Worm (Caenorhabditis elegans): ENCODE measurements around the gene gtf-2E1.

Gene gtf-2E1

ce11 chrIV:17285263-17285662 is 30.2 kb downstream of the gtf-2E1 start:
- peak; percentile 17 for TF ChIP-seq unc-42 (tag; optimal IDR thresholded peaks at IDR 0.05)
- TF ChIP-seq T23F11.4 (GFP tag; optimal IDR thresholded peaks at IDR 0.05), result no peak
- no peak for TF ChIP-seq hlh-13 (GFP tag; optimal IDR thresholded peaks at IDR 0.05)

ce11 chrIV:17287908-17288675 is 33.0 kb downstream of the gtf-2E1 start, which contains the start of gene zipt-7.1:
Gene zipt-7.1 (minus strand): TSS chrIV:17288139.
- no peak for TF ChIP-seq ceh-45 (GFP tag; IDR thresholded peaks at IDR 0.05)
- no peak for TF ChIP-seq sox-4 (tag; optimal IDR thresholded peaks at IDR 0.05)
- no peak for TF ChIP-seq unc-42 (tag; optimal IDR thresholded peaks at IDR 0.05)
- no peak for TF ChIP-seq K09A11.1 (tag; optimal IDR thresholded peaks at IDR 0.05; ENCODE audit: insufficient read depth)
- TF ChIP-seq hlh-15 (tag; optimal IDR thresholded peaks at IDR 0.05), result no peak
- TF ChIP-seq fkh-10 (GFP tag; optimal IDR thresholded peaks at IDR 0.05), result no peak
- TF ChIP-seq pat-9 (tag; optimal IDR thresholded peaks at IDR 0.05), result no peak
- no peak for TF ChIP-seq mec-3 (tag; optimal IDR thresholded peaks at IDR 0.05; ENCODE audit: borderline replicate concordance)
- no peak for TF ChIP-seq F13H6.1 (tag; optimal IDR thresholded peaks at IDR 0.05)
- no peak for TF ChIP-seq ceh-34 (tag; optimal IDR thresholded peaks at IDR 0.05)
- no peak for TF ChIP-seq elt-2 (tag; optimal IDR thresholded peaks at IDR 0.05)
- no peak for TF ChIP-seq tbx-2 (tag; optimal IDR thresholded peaks at IDR 0.05)
- TF ChIP-seq nfya-1 (tag; optimal IDR thresholded peaks at IDR 0.05), result no peak
- TF ChIP-seq ref-2 (tag; optimal IDR thresholded peaks at IDR 0.05), result no peak
- TF ChIP-seq ceh-2 (tag; optimal IDR thresholded peaks at IDR 0.05), result no peak
- TF ChIP-seq eyg-1 (tag; optimal IDR thresholded peaks at IDR 0.05), result no peak
- no peak for TF ChIP-seq tbx-7 (tag; optimal IDR thresholded peaks at IDR 0.05)
- TF ChIP-seq T23F11.4 (GFP tag; optimal IDR thresholded peaks at IDR 0.05), result no peak
- TF ChIP-seq rnt-1 (tag; optimal IDR thresholded peaks at IDR 0.05), result no peak

- TF ChIP-seq unc-42 (tag; optimal IDR thresholded peaks at IDR 0.05) (peak; percentile 72), sox-4 (tag; optimal IDR thresholded peaks at IDR 0.05) (no peak), ceh-45 (GFP tag; IDR thresholded peaks at IDR 0.05) (no peak), ceh-48 (tag; optimal IDR thresholded peaks at IDR 0.05) (no peak), fkh-6 (tag; optimal IDR thresholded peaks at IDR 0.05) (no peak), pha-4 (tag; optimal IDR thresholded peaks at IDR 0.05) (no peak), syd-9 (tag; optimal IDR thresholded peaks at IDR 0.05) (no peak), unc-3 (GFP tag; conservative IDR thresholded peaks at IDR 0.05) (no peak), unc-3 (tag; optimal IDR thresholded peaks at IDR 0.05) (no peak), ceh-30 (tag; optimal IDR thresholded peaks at IDR 0.05) (no peak)
Observed at ce11 chrIV:17291629-17292199, 36.6 kb downstream of the gtf-2E1 start, which contains the start of the genes T28F3.11 and slc-17.4. Gene T28F3.11 (minus strand): TSS chrIV:17291679. Gene slc-17.4 (minus strand): TSS chrIV:17291733.

- TF ChIP-seq sdc-2 (tag; optimal IDR thresholded peaks at IDR 0.05) (no peak), pha-4 (tag; optimal IDR thresholded peaks at IDR 0.05) (no peak), unc-55 (GFP tag; optimal IDR thresholded peaks at IDR 0.05) (no peak), che-1 (tag; optimal IDR thresholded peaks at IDR 0.05) (no peak), mec-3 (tag; optimal IDR thresholded peaks at IDR 0.05; ENCODE audit: borderline replicate concordance) (no peak), unc-3 (GFP tag; conservative IDR thresholded peaks at IDR 0.05) (no peak), unc-3 (tag; optimal IDR thresholded peaks at IDR 0.05) (no peak), elt-2 (tag; optimal IDR thresholded peaks at IDR 0.05) (no peak), lim-6 (tag; optimal IDR thresholded peaks at IDR 0.05) (no peak), lin-11 (tag; optimal IDR thresholded peaks at IDR 0.05) (no peak), rnt-1 (tag; optimal IDR thresholded peaks at IDR 0.05) (no peak), unc-42 (tag; optimal IDR thresholded peaks at IDR 0.05) (no peak), pha-2 (tag; optimal IDR thresholded peaks at IDR 0.05) (no peak), fkh-10 (GFP tag; optimal IDR thresholded peaks at IDR 0.05) (no peak), fkh-6 (tag; optimal IDR thresholded peaks at IDR 0.05) (no peak), ceh-6 (GFP tag; optimal IDR thresholded peaks at IDR 0.05) (no peak), sox-4 (tag; optimal IDR thresholded peaks at IDR 0.05) (no peak), hlh-13 (GFP tag; optimal IDR thresholded peaks at IDR 0.05) (no peak), madf-2 (tag; optimal IDR thresholded peaks at IDR 0.05) (no peak), pros-1 (tag; optimal IDR thresholded peaks at IDR 0.05) (no peak), elt-4 (tag; optimal IDR thresholded peaks at IDR 0.05) (no peak)
Observed at ce11 chrIV:17292350-17292749, 37.2 kb downstream of the gtf-2E1 start.

Data from whole organism, late embryonic.